Fruit fly (Drosophila melanogaster) whole organism, wandering third instar larva: ENCODE results near the gene CG14420.

Experiments used
- Hr78 ChIP-seq: fragments of >200 bp; optimal IDR thresholded peaks from 2 replicates; lab custom pipeline; 2017; ENCODE audit warnings: missing biosample characterization, missing genetic modification characterization
- Jra ChIP-seq: sonication (Bioruptor generic); optimal IDR thresholded peaks from 2 replicates; lab custom pipeline; 2016; ENCODE audit warnings: missing biosample characterization, missing genetic modification characterization
- Myc ChIP-seq: fragments of >200 bp; optimal IDR thresholded peaks from 2 replicates; lab custom pipeline; 2017
- OdsH ChIP-seq: fragments of 200-800 bp; sonication (Bioruptor generic); optimal IDR thresholded peaks from 2 replicates; lab custom pipeline; 2016; ENCODE audit warnings: missing biosample characterization, mild to moderate bottlenecking, missing genetic modification characterization
- dl ChIP-seq, 2 experiments: fragments of 175-275, 200-275 bp in 1 of 2; fragments of 200-275 bp in 1 of 2; sonication (Bioruptor generic); optimal IDR thresholded peaks; lab custom pipeline; 2018; ENCODE audit warnings: mild to moderate bottlenecking in 2 of 2, missing biosample characterization in 2 of 2, missing genetic modification characterization in 2 of 2, moderate library complexity in 2 of 2; ENCODE audit not compliant: partially characterized antibody in 2 of 2, insufficient read depth in 1 of 2
- fru ChIP-seq: fragments of 200-800 bp; sonication (Bioruptor generic); optimal IDR thresholded peaks from 3 replicates; lab custom pipeline; 2016; ENCODE audit warnings: missing biosample characterization, mild to moderate bottlenecking, missing genetic modification characterization
- pan ChIP-seq: fragments of >200 bp; optimal IDR thresholded peaks from 2 replicates; lab custom pipeline; 2017
- psq ChIP-seq: fragments of 200-800 bp; sonication (Bioruptor generic); optimal IDR thresholded peaks from 3 replicates; lab custom pipeline; 2017; ENCODE audit warnings: missing biosample characterization, mild to moderate bottlenecking, missing genetic modification characterization, moderate library complexity
- rgr ChIP-seq: fragments of 200-800 bp; sonication (Bioruptor generic); optimal IDR thresholded peaks from 3 replicates; lab custom pipeline; 2016; ENCODE audit warnings: missing biosample characterization, mild to moderate bottlenecking, missing genetic modification characterization
- sv ChIP-seq: fragments of 200-800 bp; sonication (Bioruptor generic); optimal IDR thresholded peaks from 3 replicates; lab custom pipeline; 2016; ENCODE audit warnings: missing biosample characterization, missing genetic modification characterization
- usp ChIP-seq: fragments of >200 bp; optimal IDR thresholded peaks from 2 replicates; lab custom pipeline; 2017; ENCODE audit warnings: missing biosample characterization, missing genetic modification characterization

dm6 chrX:2934827-2935226, 3.8 kb upstream of the CG14420 start, which contains the start of gene CG3592:
- no peak for TF ChIP-seq psq (GFP tag; lab: Kevin White, UChicago)
- TF ChIP-seq pan, result no peak
- no peak for TF ChIP-seq Jra (GFP tag; lab: Kevin White, UChicago)
- TF ChIP-seq dl (GFP tag; optimal IDR thresholded peaks at IDR 0.05; lab: Kevin White, UChicago; ENCODE audit: insufficient read depth in 1 of 2, partially characterized antibody in 2 of 2), result no peak
- TF ChIP-seq rgr (GFP tag; lab: Kevin White, UChicago), result no peak
- no peak for TF ChIP-seq usp (GFP tag; lab: Kevin White, UChicago)
- no peak for TF ChIP-seq Hr78 (GFP tag; lab: Kevin White, UChicago)
- TF ChIP-seq Myc, result no peak
- TF ChIP-seq fru (GFP tag; lab: Kevin White, UChicago), result no peak
- TF ChIP-seq OdsH (GFP tag; lab: Kevin White, UChicago), result no peak
- no peak for TF ChIP-seq sv (GFP tag; lab: Kevin White, UChicago)
